Fruit fly (Drosophila melanogaster): Measurements from ENCODE around the gene Prosbeta2R2.

DNA sequence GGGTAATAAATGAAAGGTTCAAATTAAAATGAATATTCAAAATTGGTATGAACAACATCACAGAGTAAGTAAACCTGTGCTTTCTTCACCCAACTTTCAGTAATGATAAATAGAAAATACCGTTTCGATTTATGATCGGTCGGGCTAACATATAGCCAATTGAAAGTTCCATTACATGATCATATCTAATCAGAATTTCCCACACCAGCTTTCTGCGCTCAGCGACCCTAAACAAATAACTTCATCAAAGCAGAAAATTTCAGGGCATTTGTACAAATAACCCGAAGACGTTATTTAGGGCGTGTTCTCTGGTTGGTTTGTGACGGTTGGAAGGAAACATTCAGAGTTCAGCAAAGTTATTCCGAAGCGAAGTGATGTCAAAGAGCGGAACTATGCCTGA, 15.5 kb downstream of the Prosbeta2R2 start:
- TF ChIP-seq Myc (optimal IDR thresholded peaks at IDR 0.05): no peak
- no peak for TF ChIP-seq insv (optimal IDR thresholded peaks at IDR 0.05)
- TF ChIP-seq Sin3A (optimal IDR thresholded peaks at IDR 0.05): no peak

Data from Kc167 (cell line).